Worm (Caenorhabditis elegans): ENCODE data around the gene Y43F8C.3.

The Y43F8C.3 gene

ce11 chrV:19623523-19624312, 1.3 kb upstream of the Y43F8C.3 start:
- TF ChIP-seq rpc-1 (optimal IDR thresholded peaks at IDR 0.05) (peak; percentile 24), rpc-1 (tag; optimal IDR thresholded peaks at IDR 0.05) (peak; percentile 58), nfya-1 (tag; optimal IDR thresholded peaks at IDR 0.05; ENCODE audit: borderline replicate concordance, insufficient read depth) (no peak)

ce11 chrV:19620098-19620497, 2.3 kb downstream of the Y43F8C.3 start:
- TF ChIP-seq let-526 (GFP tag; IDR thresholded peaks at IDR 0.05) (0 out of 2 replicates have a peak, but pooled peaks have one; percentile 41), lsl-1 (GFP tag; optimal IDR thresholded peaks at IDR 0.05) (no peak), F23B12.7 (tag; optimal IDR thresholded peaks at IDR 0.05; ENCODE audit: insufficient read depth) (no peak), hmg-1.2 (GFP tag; IDR thresholded peaks at IDR 0.05) (peak; percentile 86), ceh-100 (GFP tag; IDR thresholded peaks at IDR 0.05) (no peak), unc-130 (GFP tag; optimal IDR thresholded peaks at IDR 0.05) (no peak)

- no peak for TF ChIP-seq efl-1 (GFP tag; optimal IDR thresholded peaks at IDR 0.05)
- no peak for TF ChIP-seq hrde-1 (tag; optimal IDR thresholded peaks at IDR 0.05; ENCODE audit: borderline replicate concordance)
- no peak for TF ChIP-seq nfya-2 (GFP tag; IDR thresholded peaks at IDR 0.05)
- TF ChIP-seq cebp-1 (GFP tag; IDR thresholded peaks at IDR 0.05) = no peak
- no peak for TF ChIP-seq cebp-1 (tag; optimal IDR thresholded peaks at IDR 0.05)
- no peak for TF ChIP-seq F22D6.2 (tag; optimal IDR thresholded peaks at IDR 0.05)
- no peak for TF ChIP-seq B0261.1 (tag; optimal IDR thresholded peaks at IDR 0.05)
- TF ChIP-seq rcor-1 (GFP tag; IDR thresholded peaks at IDR 0.05) = no peak
- no peak for TF ChIP-seq dpl-1 (GFP tag; optimal IDR thresholded peaks at IDR 0.05)
- no peak for TF ChIP-seq ztf-28 (GFP tag; IDR thresholded peaks at IDR 0.05)
- TF ChIP-seq ceh-58 (GFP tag; IDR thresholded peaks at IDR 0.05) = no peak
- no peak for TF ChIP-seq lin-54 (GFP tag; optimal IDR thresholded peaks at IDR 0.05)
- TF ChIP-seq lin-35 (GFP tag; optimal IDR thresholded peaks at IDR 0.05) = no peak
- no peak for TF ChIP-seq lin-40 (tag; optimal IDR thresholded peaks at IDR 0.05)
- no peak for TF ChIP-seq hmg-20 (GFP tag; IDR thresholded peaks at IDR 0.05)
Measured at ce11 chrV:19613161-19613560, 9.3 kb downstream of the Y43F8C.3 start, which contains the start of gene nlp-26. Gene nlp-26 (plus strand): TSS chrV:19613461.

ce11 chrV:19611675-19612345, 10.6 kb downstream of the Y43F8C.3 start:
- TF ChIP-seq dpff-1 (tag; optimal IDR thresholded peaks at IDR 0.05) = no peak
- TF ChIP-seq ztf-18 (tag; optimal IDR thresholded peaks at IDR 0.05) = no peak
- TF ChIP-seq F52B5.7 (tag; optimal IDR thresholded peaks at IDR 0.05) = no peak
- 0 out of 2 replicates have a peak, but pooled peaks have one; percentile 35 for TF ChIP-seq nfyb-1 (GFP tag; IDR thresholded peaks at IDR 0.05)
- TF ChIP-seq F55B11.4 (tag; optimal IDR thresholded peaks at IDR 0.05; ENCODE audit: borderline replicate concordance, insufficient read depth) = no peak
- no peak for TF ChIP-seq rec-8 (tag; optimal IDR thresholded peaks at IDR 0.05)
- TF ChIP-seq him-1 (tag; optimal IDR thresholded peaks at IDR 0.05) = no peak
- TF ChIP-seq madf-3 (GFP tag; IDR thresholded peaks at IDR 0.05) = peak; percentile 49; the same call in 1 of the 2 replicates
- 0 out of 2 replicates have a peak, but pooled peaks have one; percentile 57 for TF ChIP-seq nhr-120 (GFP tag; IDR thresholded peaks at IDR 0.05)
- 0 out of 2 replicates have a peak, but pooled peaks have one; percentile 31 for TF ChIP-seq madf-6 (GFP tag; IDR thresholded peaks at IDR 0.05)
- no peak for TF ChIP-seq D2030.7 (GFP tag; IDR thresholded peaks at IDR 0.05)
- no peak for TF ChIP-seq unc-130 (GFP tag; optimal IDR thresholded peaks at IDR 0.05)
- peak; percentile 5 for TF ChIP-seq somi-1 (GFP tag; optimal IDR thresholded peaks at IDR 0.05)
- TF ChIP-seq mcd-1 (GFP tag; IDR thresholded peaks at IDR 0.05) = 0 out of 2 replicates have a peak, but pooled peaks have one; percentile 11
- TF ChIP-seq ztf-3 (GFP tag; optimal IDR thresholded peaks at IDR 0.05) = no peak
- TF ChIP-seq akir-1 (GFP tag; optimal IDR thresholded peaks at IDR 0.05) = no peak
- no peak for TF ChIP-seq C17E4.6 (GFP tag; IDR thresholded peaks at IDR 0.05)
- TF ChIP-seq lin-40 (tag; optimal IDR thresholded peaks at IDR 0.05) = peak; percentile 19
- peak; percentile 14 for TF ChIP-seq ztf-26 (tag; optimal IDR thresholded peaks at IDR 0.05)
- no peak for TF ChIP-seq F37B4.10 (GFP tag; IDR thresholded peaks at IDR 0.05)
